Worm (Caenorhabditis elegans) whole organism, early embryonic: Measurements from ENCODE around the gene ugt-53.

Source experiments
- B0310.2 ChIP-seq: sonication (generic microtip); optimal IDR thresholded peaks from 2 replicates; lab custom pipeline; 2016; ENCODE audit warnings: mild to moderate bottlenecking, missing genetic modification characterization, missing compliant biosample characterization
- F13C5.2 ChIP-seq: sonication (generic microtip); optimal IDR thresholded peaks from 2 replicates; lab custom pipeline; 2017; ENCODE audit warnings: mild to moderate bottlenecking, missing genetic modification characterization, inconsistent platforms, missing compliant biosample characterization
- aly-1 ChIP-seq: sonication (generic microtip); optimal IDR thresholded peaks from 2 replicates; lab custom pipeline; 2016; ENCODE audit warnings: missing genetic modification characterization, missing compliant biosample characterization
- ama-1 ChIP-seq: fragments of 150-350 bp; optimal IDR thresholded peaks from 2 replicates; lab custom pipeline; 2014
- ceh-13 ChIP-seq: fragments of 200-800 bp; sonication (Bioruptor generic); optimal IDR thresholded peaks from 2 replicates; lab custom pipeline; 2018; ENCODE audit warnings: mild to moderate bottlenecking, missing genetic modification characterization, missing compliant biosample characterization
- ceh-36 ChIP-seq: sonication (generic microtip); optimal IDR thresholded peaks from 2 replicates; lab custom pipeline; 2016; ENCODE audit warnings: missing genetic modification characterization, inconsistent platforms, missing compliant biosample characterization
- ets-7 ChIP-seq: sonication (generic microtip); optimal IDR thresholded peaks from 2 replicates; lab custom pipeline; 2016; ENCODE audit warnings: missing genotype, missing genetic modification characterization, missing compliant biosample characterization
- flt-1 ChIP-seq: fragments of 200-800 bp; sonication (Bioruptor generic); IDR thresholded peaks from 2 replicates; pipeline ENCODE4 v1.3.6; 2022; ENCODE audit warnings: missing genetic modification characterization, missing compliant biosample characterization
- hmbx-1 ChIP-seq: sonication (generic microtip); optimal IDR thresholded peaks from 2 replicates; lab custom pipeline; 2016; ENCODE audit warnings: mild to moderate bottlenecking, missing genetic modification characterization, missing compliant biosample characterization
- hmg-4 ChIP-seq: fragments of 200-800 bp; sonication (Bioruptor generic); optimal IDR thresholded peaks from 2 replicates; lab custom pipeline; 2018; ENCODE audit warnings: mild to moderate bottlenecking, missing genetic modification characterization, missing compliant biosample characterization
- hnd-1 ChIP-seq: sonication (generic microtip); optimal IDR thresholded peaks from 2 replicates; lab custom pipeline; 2016; ENCODE audit warnings: missing genetic modification characterization, missing compliant biosample characterization
- pes-1 ChIP-seq: fragments of 200-800 bp; sonication (Bioruptor generic); IDR thresholded peaks from 2 replicates; pipeline ENCODE4 v1.3.6; 2022; ENCODE audit warnings: missing genetic modification reagents, missing genetic modification characterization, missing compliant biosample characterization
- scrt-1 ChIP-seq: fragments of 200-800 bp; sonication (Bioruptor generic); IDR thresholded peaks from 2 replicates; pipeline ENCODE4 v1.3.6; 2022; ENCODE audit warnings: missing genetic modification characterization, missing compliant biosample characterization
- sea-1 ChIP-seq: fragments of 200-800 bp; sonication (Bioruptor generic); conservative IDR thresholded peaks from 2 replicates; pipeline ENCODE4 v1.3.6; 2022; ENCODE audit warnings: missing genetic modification characterization, missing compliant biosample characterization
- tbx-11 ChIP-seq: fragments of 200-800 bp; sonication (Bioruptor generic); IDR thresholded peaks from 2 replicates; pipeline ENCODE4 v1.3.6; 2022; ENCODE audit warnings: missing genetic modification characterization, missing compliant biosample characterization
- tbx-37 ChIP-seq: fragments of 200-800 bp; sonication (Bioruptor generic); conservative IDR thresholded peaks from 2 replicates; pipeline ENCODE4 v1.3.6; 2022; ENCODE audit warnings: missing genetic modification reagents, missing genetic modification characterization, missing compliant biosample characterization
- tra-4 ChIP-seq: sonication (generic microtip); optimal IDR thresholded peaks from 2 replicates; lab custom pipeline; 2017; ENCODE audit warnings: missing genetic modification characterization, missing compliant biosample characterization

The ugt-53 gene

ce11 chrV:2848290-2848937 lies 729 bp upstream of the ugt-53 start, which contains the start of gene srj-49:
Gene srj-49 (minus strand): TSS chrV:2848340.
- no peak for TF ChIP-seq hmbx-1 (tag; lab: Kevin White, UChicago)
- no peak for TF ChIP-seq ceh-36 (tag; lab: Kevin White, UChicago)
- no peak for TF ChIP-seq tbx-11 (GFP tag; lab: Robert Waterston, UW)

ce11 chrV:2855473-2855872 lies 6.3 kb downstream of the ugt-53 start, which contains the start of gene srj-57:
Gene srj-57 (minus strand): TSS chrV:2855573.
- TF ChIP-seq ceh-13 (GFP tag; lab: Kevin White, UChicago), result no peak
- TF ChIP-seq tra-4 (tag; lab: Kevin White, UChicago), result no peak

- TF ChIP-seq tbx-37 (GFP tag; lab: Robert Waterston, UW) (no peak), scrt-1 (GFP tag; lab: Robert Waterston, UW) (no peak), ets-7 (tag; lab: Kevin White, UChicago) (no peak), pes-1 (GFP tag; lab: Robert Waterston, UW) (no peak), flt-1 (GFP tag; lab: Robert Waterston, UW) (no peak), tbx-11 (GFP tag; lab: Robert Waterston, UW) (no peak), F13C5.2 (tag; lab: Kevin White, UChicago) (no peak), ama-1 (lab: Kevin White, UChicago) (no peak), ceh-36 (tag; lab: Kevin White, UChicago) (no peak), hnd-1 (no peak), tra-4 (tag; lab: Kevin White, UChicago) (no peak), B0310.2 (tag; lab: Kevin White, UChicago) (no peak), aly-1 (tag; lab: Kevin White, UChicago) (no peak), ceh-13 (GFP tag; lab: Kevin White, UChicago) (no peak), sea-1 (no peak), hmg-4 (no peak), hmbx-1 (tag; lab: Kevin White, UChicago) (no peak)
Observed at ce11 chrV:2857842-2858241, 8.7 kb downstream of the ugt-53 start, which contains the start of gene srj-55. Gene srj-55 (minus strand): TSS chrV:2857942.

- no peak for TF ChIP-seq hnd-1
- TF ChIP-seq sea-1, result no peak
- no peak for TF ChIP-seq scrt-1 (GFP tag; lab: Robert Waterston, UW)
- no peak for TF ChIP-seq tbx-11 (GFP tag; lab: Robert Waterston, UW)
- no peak for TF ChIP-seq ets-7 (tag; lab: Kevin White, UChicago)
Observed at ce11 chrV:2859738-2860137, 10.6 kb downstream of the ugt-53 start, which contains the start of gene srj-54. Gene srj-54 (minus strand): TSS chrV:2859838.

ce11 chrV:2861505-2861904 lies 12.4 kb downstream of the ugt-53 start, which contains the start of gene srh-270:
Gene srh-270 (minus strand): TSS chrV:2861605.
- no peak for TF ChIP-seq hnd-1
- no peak for TF ChIP-seq ceh-13 (GFP tag; lab: Kevin White, UChicago)
- no peak for TF ChIP-seq aly-1 (tag; lab: Kevin White, UChicago)
- TF ChIP-seq tbx-11 (GFP tag; lab: Robert Waterston, UW), result no peak
- TF ChIP-seq scrt-1 (GFP tag; lab: Robert Waterston, UW), result no peak

ce11 chrV:2863033-2863432 lies 13.9 kb downstream of the ugt-53 start, which contains the start of gene srh-272:
Gene srh-272 (plus strand): TSS chrV:2863333.
- TF ChIP-seq B0310.2 (tag; lab: Kevin White, UChicago), result no peak
- TF ChIP-seq flt-1 (GFP tag; lab: Robert Waterston, UW), result no peak
- no peak for TF ChIP-seq hnd-1
- no peak for TF ChIP-seq ama-1 (lab: Kevin White, UChicago)
- no peak for TF ChIP-seq aly-1 (tag; lab: Kevin White, UChicago)
- no peak for TF ChIP-seq hmbx-1 (tag; lab: Kevin White, UChicago)
- TF ChIP-seq scrt-1 (GFP tag; lab: Robert Waterston, UW), result no peak
- TF ChIP-seq tbx-37 (GFP tag; lab: Robert Waterston, UW), result no peak
- no peak for TF ChIP-seq F13C5.2 (tag; lab: Kevin White, UChicago)
- TF ChIP-seq ceh-13 (GFP tag; lab: Kevin White, UChicago), result no peak
- no peak for TF ChIP-seq pes-1 (GFP tag; lab: Robert Waterston, UW)
- no peak for TF ChIP-seq tra-4 (tag; lab: Kevin White, UChicago)
- no peak for TF ChIP-seq sea-1
- TF ChIP-seq ceh-36 (tag; lab: Kevin White, UChicago), result no peak
- TF ChIP-seq hmg-4, result no peak
- TF ChIP-seq tbx-11 (GFP tag; lab: Robert Waterston, UW), result no peak
- no peak for TF ChIP-seq ets-7 (tag; lab: Kevin White, UChicago)

ce11 chrV:2864899-2865298 lies 15.8 kb downstream of the ugt-53 start, which contains the start of gene srh-240:
Gene srh-240 (plus strand): TSS chrV:2865199.
- no peak for TF ChIP-seq F13C5.2 (tag; lab: Kevin White, UChicago)
- TF ChIP-seq aly-1 (tag; lab: Kevin White, UChicago), result no peak
- no peak for TF ChIP-seq hnd-1
- no peak for TF ChIP-seq ceh-13 (GFP tag; lab: Kevin White, UChicago)
- TF ChIP-seq tbx-11 (GFP tag; lab: Robert Waterston, UW), result no peak
- no peak for TF ChIP-seq ets-7 (tag; lab: Kevin White, UChicago)
- no peak for TF ChIP-seq hmg-4
- no peak for TF ChIP-seq B0310.2 (tag; lab: Kevin White, UChicago)
- TF ChIP-seq ama-1 (lab: Kevin White, UChicago), result no peak
- TF ChIP-seq sea-1, result no peak
- no peak for TF ChIP-seq tra-4 (tag; lab: Kevin White, UChicago)
- TF ChIP-seq hmbx-1 (tag; lab: Kevin White, UChicago), result no peak

- TF ChIP-seq hmbx-1 (tag; lab: Kevin White, UChicago) (no peak), scrt-1 (GFP tag; lab: Robert Waterston, UW) (no peak), B0310.2 (tag; lab: Kevin White, UChicago) (no peak), sea-1 (no peak), aly-1 (tag; lab: Kevin White, UChicago) (no peak), F13C5.2 (tag; lab: Kevin White, UChicago) (no peak), tra-4 (tag; lab: Kevin White, UChicago) (no peak), ama-1 (lab: Kevin White, UChicago) (no peak), ceh-13 (GFP tag; lab: Kevin White, UChicago) (no peak), hnd-1 (no peak), flt-1 (GFP tag; lab: Robert Waterston, UW) (no peak)
Observed at ce11 chrV:2869503-2869902, 20.4 kb downstream of the ugt-53 start, which contains the start of gene srh-241. Gene srh-241 (minus strand): TSS chrV:2869603.
